Worm (Caenorhabditis elegans): ENCODE results near the gene wrt-10.

wrt-10 gene

DNA sequence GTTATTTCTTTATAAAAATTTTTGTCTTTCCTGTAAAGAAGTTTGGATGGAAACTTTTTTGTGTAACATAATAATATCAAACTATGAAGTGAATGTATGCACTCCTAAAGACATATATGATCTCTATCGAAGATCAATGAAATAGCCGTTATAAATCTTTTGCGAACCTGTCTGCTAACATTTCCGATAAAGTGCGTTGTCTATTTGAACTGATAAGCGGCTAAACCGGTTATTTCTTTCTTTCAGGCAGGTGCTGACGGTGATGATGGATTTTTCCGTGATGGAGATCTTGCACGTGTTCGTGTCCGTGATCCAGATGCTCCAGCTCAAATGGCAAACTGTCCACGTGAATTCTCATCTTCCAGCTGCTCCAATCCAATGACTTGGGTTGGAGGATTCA is 2.9 kb downstream of the wrt-10 start:
- no peak for TF ChIP-seq ceh-36 (tag; optimal IDR thresholded peaks at IDR 0.05)
- no peak for TF ChIP-seq ama-1 (optimal IDR thresholded peaks at IDR 0.05)
- no peak for TF ChIP-seq tra-4 (tag; optimal IDR thresholded peaks at IDR 0.05)
- TF ChIP-seq scrt-1 (GFP tag; IDR thresholded peaks at IDR 0.05), result no peak
- TF ChIP-seq aly-1 (tag; optimal IDR thresholded peaks at IDR 0.05), result no peak
- TF ChIP-seq ceh-13 (GFP tag; optimal IDR thresholded peaks at IDR 0.05), result no peak
- no peak for TF ChIP-seq flt-1 (GFP tag; IDR thresholded peaks at IDR 0.05)
- no peak for TF ChIP-seq pes-1 (GFP tag; IDR thresholded peaks at IDR 0.05)
- no peak for TF ChIP-seq F13C5.2 (tag; optimal IDR thresholded peaks at IDR 0.05)
- TF ChIP-seq hmbx-1 (tag; optimal IDR thresholded peaks at IDR 0.05), result no peak
- TF ChIP-seq hnd-1 (tag; optimal IDR thresholded peaks at IDR 0.05), result no peak
- no peak for TF ChIP-seq tbx-11 (GFP tag; IDR thresholded peaks at IDR 0.05)
- TF ChIP-seq hmg-4 (GFP tag; optimal IDR thresholded peaks at IDR 0.05), result no peak
- TF ChIP-seq B0310.2 (tag; optimal IDR thresholded peaks at IDR 0.05), result no peak
- no peak for TF ChIP-seq sea-1 (GFP tag; conservative IDR thresholded peaks at IDR 0.05)

DNA sequence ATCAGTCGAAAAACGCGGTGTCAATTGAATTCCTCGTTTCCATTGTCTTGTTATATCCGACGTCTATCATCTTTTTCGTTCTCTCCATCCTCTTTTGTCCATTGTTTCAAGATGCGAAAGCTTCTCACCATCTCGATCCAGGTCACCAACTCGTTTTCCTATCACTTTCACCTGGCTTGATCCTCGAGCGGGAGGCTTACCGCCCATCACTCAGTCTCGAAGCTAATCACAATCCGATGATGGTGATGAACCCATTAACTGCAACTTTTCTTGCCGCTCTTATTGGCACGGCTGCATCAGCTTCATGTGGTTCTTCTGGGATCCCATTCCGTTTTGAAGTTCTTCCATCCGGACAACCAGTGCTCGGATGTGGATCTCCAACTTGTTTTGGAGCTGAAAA is 3.4 kb downstream of the wrt-10 start, which contains the start of gene wrt-1:
Gene wrt-1 (plus strand): TSS at position 53 of the 400 bp plus-strand sequence.
- TF ChIP-seq pes-1 (GFP tag; IDR thresholded peaks at IDR 0.05) (no peak), flt-1 (GFP tag; IDR thresholded peaks at IDR 0.05) (no peak), ets-7 (tag; optimal IDR thresholded peaks at IDR 0.05) (no peak), tbx-11 (GFP tag; IDR thresholded peaks at IDR 0.05) (no peak), tra-4 (tag; optimal IDR thresholded peaks at IDR 0.05) (no peak), ama-1 (optimal IDR thresholded peaks at IDR 0.05) (no peak), B0310.2 (tag; optimal IDR thresholded peaks at IDR 0.05) (no peak), aly-1 (tag; optimal IDR thresholded peaks at IDR 0.05) (no peak), ceh-36 (tag; optimal IDR thresholded peaks at IDR 0.05) (no peak), tbx-37 (GFP tag; conservative IDR thresholded peaks at IDR 0.05) (no peak), sea-1 (GFP tag; conservative IDR thresholded peaks at IDR 0.05) (no peak), scrt-1 (GFP tag; IDR thresholded peaks at IDR 0.05) (no peak), F13C5.2 (tag; optimal IDR thresholded peaks at IDR 0.05) (no peak), hmbx-1 (tag; optimal IDR thresholded peaks at IDR 0.05) (no peak), hmg-4 (GFP tag; optimal IDR thresholded peaks at IDR 0.05) (no peak), hnd-1 (tag; optimal IDR thresholded peaks at IDR 0.05) (no peak), ceh-13 (GFP tag; optimal IDR thresholded peaks at IDR 0.05) (no peak)

DNA sequence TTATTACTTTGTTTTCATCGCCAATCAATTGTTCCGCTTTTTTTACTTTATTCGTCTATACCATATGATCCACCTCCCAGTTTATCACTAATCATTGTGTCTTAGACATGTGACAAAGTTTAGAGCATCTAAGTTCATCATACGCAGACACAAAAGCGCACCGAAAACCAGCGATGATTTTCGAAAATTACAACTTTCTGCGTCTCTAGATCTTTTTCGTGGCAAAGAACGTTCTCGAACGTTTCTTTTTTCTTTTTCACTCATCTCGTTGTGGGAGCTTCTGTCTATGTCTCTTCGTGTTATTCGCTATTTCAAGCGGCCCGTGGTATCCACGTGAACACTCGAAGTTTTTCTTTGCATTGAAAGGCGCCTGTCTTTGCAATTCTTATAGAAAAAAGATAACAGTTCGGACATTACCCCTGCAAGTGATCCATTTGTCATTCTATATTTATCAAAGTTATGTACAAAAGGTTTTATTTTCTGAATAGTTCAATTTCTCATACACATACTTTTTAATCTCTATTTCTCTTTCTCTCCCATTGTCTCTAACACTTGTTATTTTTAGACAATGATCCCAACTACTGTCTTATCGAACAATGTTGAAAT is 5.2 kb downstream of the wrt-10 start, which contains the start of gene ZK1290.5:
Gene ZK1290.5 (plus strand): TSS at position 566 of the 606 bp plus-strand sequence.
- TF ChIP-seq hmbx-1 (tag; optimal IDR thresholded peaks at IDR 0.05) (no peak), F13C5.2 (tag; optimal IDR thresholded peaks at IDR 0.05) (no peak), ama-1 (optimal IDR thresholded peaks at IDR 0.05) (no peak), hmg-4 (GFP tag; optimal IDR thresholded peaks at IDR 0.05) (no peak), tbx-11 (GFP tag; IDR thresholded peaks at IDR 0.05) (no peak), ceh-36 (tag; optimal IDR thresholded peaks at IDR 0.05) (no peak), pes-1 (GFP tag; IDR thresholded peaks at IDR 0.05) (no peak), ets-7 (tag; optimal IDR thresholded peaks at IDR 0.05) (no peak), tbx-37 (GFP tag; conservative IDR thresholded peaks at IDR 0.05) (no peak), ceh-13 (GFP tag; optimal IDR thresholded peaks at IDR 0.05) (no peak), scrt-1 (GFP tag; IDR thresholded peaks at IDR 0.05) (no peak), B0310.2 (tag; optimal IDR thresholded peaks at IDR 0.05) (no peak)

DNA sequence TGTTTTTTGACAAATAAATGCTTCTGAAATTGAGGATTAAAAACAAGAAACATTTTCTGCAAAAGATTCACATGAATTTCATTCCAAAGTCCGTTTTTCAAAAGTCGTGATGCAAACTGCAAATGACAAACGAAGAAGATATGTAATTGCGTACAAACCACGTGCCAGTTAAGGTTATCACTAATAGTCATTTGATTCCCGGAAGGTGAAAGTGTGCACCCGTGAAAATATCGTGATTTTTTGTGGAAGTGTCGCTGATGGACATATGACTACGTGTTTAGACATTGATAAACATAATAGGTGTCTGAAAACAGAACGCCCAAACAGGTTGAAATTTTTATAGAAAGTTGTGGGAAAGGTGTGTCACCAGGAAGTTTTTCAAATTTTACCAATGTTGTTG is 6.2 kb downstream of the wrt-10 start:
- TF ChIP-seq tbx-37 (GFP tag; conservative IDR thresholded peaks at IDR 0.05), result no peak
- TF ChIP-seq B0310.2 (tag; optimal IDR thresholded peaks at IDR 0.05), result no peak
- no peak for TF ChIP-seq tbx-11 (GFP tag; IDR thresholded peaks at IDR 0.05)
- TF ChIP-seq ceh-36 (tag; optimal IDR thresholded peaks at IDR 0.05), result no peak
- no peak for TF ChIP-seq flt-1 (GFP tag; IDR thresholded peaks at IDR 0.05)
- TF ChIP-seq scrt-1 (GFP tag; IDR thresholded peaks at IDR 0.05), result no peak
- TF ChIP-seq ceh-13 (GFP tag; optimal IDR thresholded peaks at IDR 0.05), result no peak
- no peak for TF ChIP-seq hmg-4 (GFP tag; optimal IDR thresholded peaks at IDR 0.05)
- no peak for TF ChIP-seq pes-1 (GFP tag; IDR thresholded peaks at IDR 0.05)
- TF ChIP-seq ama-1 (optimal IDR thresholded peaks at IDR 0.05), result no peak
- TF ChIP-seq tra-4 (tag; optimal IDR thresholded peaks at IDR 0.05), result no peak
- TF ChIP-seq F13C5.2 (tag; optimal IDR thresholded peaks at IDR 0.05), result no peak
- TF ChIP-seq ets-7 (tag; optimal IDR thresholded peaks at IDR 0.05), result no peak
- TF ChIP-seq hmbx-1 (tag; optimal IDR thresholded peaks at IDR 0.05), result no peak
- no peak for TF ChIP-seq aly-1 (tag; optimal IDR thresholded peaks at IDR 0.05)
- no peak for TF ChIP-seq sea-1 (GFP tag; conservative IDR thresholded peaks at IDR 0.05)
- no peak for TF ChIP-seq hnd-1 (tag; optimal IDR thresholded peaks at IDR 0.05)

DNA sequence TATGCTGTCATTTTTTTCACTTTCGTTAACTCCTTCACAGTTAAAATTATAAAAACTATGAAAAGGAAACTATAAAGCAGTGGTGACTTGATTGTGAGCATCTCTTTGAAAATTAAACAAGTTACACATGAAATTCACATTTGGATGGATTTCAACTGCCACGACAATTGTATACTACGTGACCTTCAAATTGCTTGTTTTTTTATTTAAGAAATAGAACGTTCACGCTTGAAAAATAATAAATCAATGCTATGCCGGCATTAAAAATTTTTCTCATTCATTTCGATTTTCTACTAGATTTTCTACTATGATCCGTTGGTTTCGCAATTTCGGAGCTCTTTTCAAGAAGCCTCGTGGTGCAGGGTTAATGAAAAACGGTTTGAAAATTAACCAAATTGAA is 8.9 kb downstream of the wrt-10 start, which contains the start of the genes ZK1290.7 and rnh-1.1:
Gene ZK1290.7 (minus strand): TSS at position 101 of the 400 bp plus-strand sequence.
Gene rnh-1.1 (plus strand): TSS at position 281 of the 400 bp plus-strand sequence.
- TF ChIP-seq B0310.2 (tag; optimal IDR thresholded peaks at IDR 0.05) (no peak), flt-1 (GFP tag; IDR thresholded peaks at IDR 0.05) (no peak), ceh-36 (tag; optimal IDR thresholded peaks at IDR 0.05) (no peak), sea-1 (GFP tag; conservative IDR thresholded peaks at IDR 0.05) (no peak), hmbx-1 (tag; optimal IDR thresholded peaks at IDR 0.05) (no peak), tra-4 (tag; optimal IDR thresholded peaks at IDR 0.05) (no peak), F13C5.2 (tag; optimal IDR thresholded peaks at IDR 0.05) (no peak), hmg-4 (GFP tag; optimal IDR thresholded peaks at IDR 0.05) (no peak), aly-1 (tag; optimal IDR thresholded peaks at IDR 0.05) (no peak), ceh-13 (GFP tag; optimal IDR thresholded peaks at IDR 0.05) (no peak), pes-1 (GFP tag; IDR thresholded peaks at IDR 0.05) (no peak)

DNA sequence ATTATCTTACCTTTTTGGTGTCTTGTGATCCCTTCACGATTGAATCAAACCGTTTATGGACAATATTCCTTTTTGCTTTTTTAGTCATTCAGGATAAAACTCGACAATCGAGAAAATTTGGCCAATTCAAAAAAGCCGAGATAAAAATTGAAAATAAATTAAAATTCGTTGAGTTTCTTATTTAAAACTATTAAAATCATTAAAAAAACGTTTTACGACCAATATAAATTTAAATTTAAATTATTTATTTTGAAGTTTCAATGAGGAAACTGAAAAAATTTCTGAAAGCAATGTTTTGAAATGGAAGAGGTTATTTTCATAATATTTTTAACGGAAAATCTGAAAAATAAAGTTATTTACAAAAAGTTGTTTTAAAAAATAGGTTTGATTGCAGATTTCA is 11.1 kb downstream of the wrt-10 start, which contains the start of gene ZK1290.15:
Gene ZK1290.15 (plus strand): TSS at position 301 of the 400 bp plus-strand sequence.
- no peak for TF ChIP-seq B0310.2 (tag; optimal IDR thresholded peaks at IDR 0.05)

DNA sequence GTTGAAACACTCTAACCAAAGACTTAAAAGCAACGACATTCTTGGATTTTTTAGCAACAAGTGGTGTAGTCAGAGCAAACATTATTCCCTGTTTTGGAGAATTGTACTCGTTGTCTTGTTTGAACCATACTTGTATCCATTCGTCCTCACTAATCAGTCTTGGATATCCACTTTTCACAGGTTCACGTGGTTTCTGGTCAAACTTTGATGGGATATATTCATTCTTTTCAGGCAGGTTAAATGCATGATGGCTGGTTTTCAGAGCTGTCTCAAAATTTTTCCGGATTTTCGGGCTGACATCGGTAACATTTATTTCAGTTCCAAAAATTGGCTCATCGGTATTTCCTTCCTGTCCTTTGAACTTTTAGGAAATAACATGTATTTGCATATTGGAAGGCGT is 12.9 kb downstream of the wrt-10 start:
- TF ChIP-seq pes-1 (GFP tag; IDR thresholded peaks at IDR 0.05) (no peak), tbx-11 (GFP tag; IDR thresholded peaks at IDR 0.05) (no peak), ets-7 (tag; optimal IDR thresholded peaks at IDR 0.05) (no peak), hnd-1 (tag; optimal IDR thresholded peaks at IDR 0.05) (no peak), sea-1 (GFP tag; conservative IDR thresholded peaks at IDR 0.05) (no peak), tra-4 (tag; optimal IDR thresholded peaks at IDR 0.05) (no peak), hmbx-1 (tag; optimal IDR thresholded peaks at IDR 0.05) (no peak), B0310.2 (tag; optimal IDR thresholded peaks at IDR 0.05) (no peak), aly-1 (tag; optimal IDR thresholded peaks at IDR 0.05) (no peak), flt-1 (GFP tag; IDR thresholded peaks at IDR 0.05) (no peak), ceh-36 (tag; optimal IDR thresholded peaks at IDR 0.05) (no peak), F13C5.2 (tag; optimal IDR thresholded peaks at IDR 0.05) (no peak), hmg-4 (GFP tag; optimal IDR thresholded peaks at IDR 0.05) (no peak), scrt-1 (GFP tag; IDR thresholded peaks at IDR 0.05) (no peak), ama-1 (optimal IDR thresholded peaks at IDR 0.05) (no peak), ceh-13 (GFP tag; optimal IDR thresholded peaks at IDR 0.05) (no peak), tbx-37 (GFP tag; conservative IDR thresholded peaks at IDR 0.05) (no peak)

All from whole organism, early embryonic.